Fruit fly (Drosophila melanogaster) whole organism, embryonic: ENCODE results near the gene CG31957.

Experiments
- Asciz ChIP-seq: fragments of 200-800 bp; sonication (Bioruptor generic); optimal IDR thresholded peaks from 2 replicates; lab custom pipeline; 2017; ENCODE audit warnings: missing biosample characterization, mild to moderate bottlenecking, missing genetic modification characterization, missing genetic modification reagents
- Atf6 ChIP-seq: fragments of 200-800 bp; sonication (Bioruptor generic); IDR thresholded peaks from 2 replicates; pipeline ENCODE4 v1.3.6; 2022; ENCODE audit warnings: missing biosample characterization, missing genetic modification characterization
- CG10321 ChIP-seq: fragments of 200-800 bp; sonication (Bioruptor generic); IDR thresholded peaks from 2 replicates; pipeline ENCODE4 v1.3.6; 2022; ENCODE audit warnings: missing biosample characterization, missing genetic modification characterization
- CG12104 ChIP-seq: fragments of 200-800 bp; sonication (Bioruptor generic); optimal IDR thresholded peaks from 3 replicates; lab custom pipeline; 2016; ENCODE audit warnings: missing biosample characterization, missing genetic modification characterization
- CG12942 ChIP-seq: fragments of 200-800 bp; sonication (Bioruptor generic); optimal IDR thresholded peaks from 3 replicates; lab custom pipeline; 2016; ENCODE audit warnings: missing biosample characterization, missing genetic modification characterization
- CG13624 ChIP-seq: fragments of 200-800 bp; sonication (Bioruptor generic); optimal IDR thresholded peaks from 2 replicates; lab custom pipeline; 2016; ENCODE audit warnings: missing biosample characterization, missing genetic modification characterization
- CG13775 ChIP-seq: fragments of 200-800 bp; sonication (Bioruptor generic); optimal IDR thresholded peaks from 3 replicates; lab custom pipeline; 2017; ENCODE audit warnings: missing biosample characterization, mild to moderate bottlenecking, missing genetic modification characterization
- CG16779 ChIP-seq: fragments of 200-800 bp; sonication (Bioruptor generic); IDR thresholded peaks from 2 replicates; pipeline ENCODE4 v1.3.6; 2022; ENCODE audit warnings: missing biosample characterization, missing genetic modification characterization
- CG16813 ChIP-seq: fragments of 200-800 bp; sonication (Bioruptor generic); IDR thresholded peaks from 3 replicates; pipeline ENCODE4 v1.3.6; 2022; ENCODE audit warnings: missing biosample characterization, missing genetic modification characterization; ENCODE audit not compliant: partially characterized antibody
- CG18011 ChIP-seq: fragments of 200-800 bp; sonication (Bioruptor generic); optimal IDR thresholded peaks from 2 replicates; lab custom pipeline; 2017; ENCODE audit warnings: missing biosample characterization, missing genetic modification characterization, mild to moderate bottlenecking, moderate library complexity, missing genotype
- CG2120 ChIP-seq: fragments of 200-800 bp; sonication (Bioruptor generic); optimal IDR thresholded peaks from 3 replicates; lab custom pipeline; 2016; ENCODE audit warnings: missing biosample characterization, missing genetic modification characterization
- CG2712 ChIP-seq: fragments of 200-800 bp; optimal IDR thresholded peaks from 3 replicates; lab custom pipeline; 2019; ENCODE audit warnings: missing biosample characterization, mild to moderate bottlenecking, missing genetic modification characterization, moderate library complexity
- CG31388 ChIP-seq: fragments of 200-800 bp; sonication (Bioruptor generic); optimal IDR thresholded peaks from 2 replicates; lab custom pipeline; 2016; ENCODE audit warnings: missing biosample characterization, missing genetic modification characterization
- CG34224 ChIP-seq: fragments of 200-800 bp; sonication (Bioruptor generic); IDR thresholded peaks from 3 replicates; pipeline ENCODE4 v1.3.6; 2022; ENCODE audit warnings: missing biosample characterization, missing genetic modification characterization; ENCODE audit not compliant: partially characterized antibody
- CG34422 ChIP-seq: fragments of 200-800 bp; sonication (Bioruptor generic); IDR thresholded peaks from 3 replicates; pipeline ENCODE4 v1.3.6; 2022; ENCODE audit warnings: missing biosample characterization, missing genetic modification characterization
- CG3838 ChIP-seq: fragments of 200-800 bp; sonication (Bioruptor generic); optimal IDR thresholded peaks from 3 replicates; lab custom pipeline; 2016; ENCODE audit warnings: missing biosample characterization, missing genetic modification characterization
- CG3847 ChIP-seq: fragments of 200-800 bp; sonication (Bioruptor generic); IDR thresholded peaks from 2 replicates; pipeline ENCODE4 v1.3.6; 2022; ENCODE audit warnings: missing biosample characterization, missing genetic modification characterization
- CG3995 ChIP-seq: fragments of 200-800 bp; sonication (Bioruptor generic); optimal IDR thresholded peaks from 3 replicates; lab custom pipeline; 2016; ENCODE audit warnings: missing biosample characterization, missing genetic modification characterization
- CG6254 ChIP-seq: fragments of 200-800 bp; sonication (Bioruptor generic); optimal IDR thresholded peaks from 3 replicates; lab custom pipeline; 2017; ENCODE audit warnings: mild to moderate bottlenecking, missing biosample characterization, missing genetic modification reagents, missing genetic modification characterization
- CG9437 ChIP-seq: fragments of 200-800 bp; sonication (Bioruptor generic); optimal IDR thresholded peaks from 2 replicates; lab custom pipeline; 2018; ENCODE audit warnings: missing biosample characterization, mild to moderate bottlenecking, missing genetic modification characterization
- CTCF ChIP-seq: fragments of 200-800 bp; sonication (Bioruptor generic); optimal IDR thresholded peaks from 2 replicates; lab custom pipeline; 2017; ENCODE audit warnings: missing biosample characterization, mild to moderate bottlenecking, missing genetic modification characterization, moderate library complexity
- Dll ChIP-seq: fragments of 200-800 bp; sonication (Bioruptor generic); IDR thresholded peaks from 4 replicates; pipeline ENCODE4 v1.3.6; 2022; ENCODE audit warnings: missing biosample characterization, missing genetic modification characterization; ENCODE audit not compliant: partially characterized antibody
- Ets97D ChIP-seq: fragments of 200-800 bp; sonication (Bioruptor generic); optimal IDR thresholded peaks from 3 replicates; lab custom pipeline; 2016; ENCODE audit warnings: missing biosample characterization, missing genetic modification characterization
- Gug ChIP-seq: fragments of 200-800 bp; sonication (Bioruptor generic); IDR thresholded peaks from 4 replicates; pipeline ENCODE4 v1.3.6; 2022; ENCODE audit warnings: missing biosample characterization, missing genetic modification characterization
- Neu2 ChIP-seq: fragments of 200-800 bp; sonication (Bioruptor generic); optimal IDR thresholded peaks from 3 replicates; lab custom pipeline; 2016; ENCODE audit warnings: missing biosample characterization, missing genetic modification characterization, borderline replicate concordance
- Stat92E ChIP-seq, 3 experiments: fragments of >200 bp in 2 of 3; fragments of 200-800 bp in 1 of 3; sonication (Bioruptor generic) in 1 of 3; optimal IDR thresholded peaks; 2 replicates each; lab custom pipeline; 2017 to 2019; ENCODE audit warnings: missing biosample characterization in 3 of 3, missing genetic modification characterization in 3 of 3, mild to moderate bottlenecking in 1 of 3, moderate library complexity in 1 of 3
- YL-1 ChIP-seq: fragments of 200-800 bp; sonication (Bioruptor generic); optimal IDR thresholded peaks from 3 replicates; lab custom pipeline; 2017; ENCODE audit warnings: missing biosample characterization, mild to moderate bottlenecking, missing genetic modification characterization
- abd-A ChIP-seq: fragments of 200-800 bp; sonication (Bioruptor generic); optimal IDR thresholded peaks from 3 replicates; lab custom pipeline; 2019; ENCODE audit warnings: missing biosample characterization, mild to moderate bottlenecking, missing genetic modification characterization, moderate library complexity
- al ChIP-seq: fragments of 200-800 bp; sonication (Bioruptor generic); IDR thresholded peaks from 2 replicates; pipeline ENCODE4 v1.3.6; 2022; ENCODE audit warnings: missing biosample characterization, missing genetic modification characterization
- ato ChIP-seq: fragments of 200-800 bp; sonication (Bioruptor generic); IDR thresholded peaks from 2 replicates; pipeline ENCODE4 v1.3.6; 2022; ENCODE audit warnings: missing biosample characterization, missing genetic modification characterization; ENCODE audit not compliant: partially characterized antibody
- chinmo ChIP-seq: fragments of 200-800 bp; sonication (Bioruptor generic); IDR thresholded peaks from 4 replicates; pipeline ENCODE4 v1.3.6; 2022; ENCODE audit warnings: missing biosample characterization, missing genetic modification characterization; ENCODE audit not compliant: partially characterized antibody
- chn ChIP-seq: fragments of 200-800 bp; sonication (Bioruptor generic); optimal IDR thresholded peaks from 2 replicates; lab custom pipeline; 2016; ENCODE audit warnings: missing biosample characterization, missing genetic modification characterization
- da ChIP-seq: fragments of 200-800 bp; sonication (Bioruptor generic); optimal IDR thresholded peaks from 2 replicates; lab custom pipeline; 2016; ENCODE audit warnings: missing biosample characterization, missing genetic modification characterization
- fd3F ChIP-seq: fragments of 200-800 bp; sonication (Bioruptor generic); optimal IDR thresholded peaks from 2 replicates; lab custom pipeline; 2018; ENCODE audit warnings: missing biosample characterization, mild to moderate bottlenecking, missing genetic modification characterization, moderate library complexity
- gcm ChIP-seq: fragments of 200-800 bp; sonication (Bioruptor generic); optimal IDR thresholded peaks from 2 replicates; lab custom pipeline; 2019; ENCODE audit warnings: missing biosample characterization, mild to moderate bottlenecking, missing genetic modification characterization, moderate library complexity
- gfzf ChIP-seq: fragments of 200-800 bp; sonication (Bioruptor generic); optimal IDR thresholded peaks from 2 replicates; lab custom pipeline; 2016; ENCODE audit warnings: missing biosample characterization, mild to moderate bottlenecking, missing genetic modification characterization, moderate library complexity
- gro ChIP-seq: fragments of 200-800 bp; sonication (Bioruptor generic); optimal IDR thresholded peaks from 2 replicates; lab custom pipeline; 2016; ENCODE audit warnings: missing biosample characterization, missing genetic modification characterization
- hb ChIP-seq: fragments of 200-800 bp; sonication (Bioruptor generic); IDR thresholded peaks from 3 replicates; pipeline ENCODE4 v1.3.6; 2022; ENCODE audit warnings: missing biosample characterization, missing genetic modification characterization; ENCODE audit not compliant: partially characterized antibody
- her ChIP-seq: fragments of 200-800 bp; sonication (Bioruptor generic); optimal IDR thresholded peaks from 2 replicates; lab custom pipeline; 2016; ENCODE audit warnings: missing biosample characterization, missing genetic modification characterization
- hkb ChIP-seq, 2 experiments: fragments of 200-800 bp in 1 of 2; fragments of >200 bp in 1 of 2; sonication (Bioruptor generic) in 1 of 2; IDR thresholded peaks in 1 of 2; optimal IDR thresholded peaks in 1 of 2; 2 replicates each; pipeline versions ENCODE4 v1.3.6 to Lab custom; 2017 to 2022; ENCODE audit warnings: missing biosample characterization in 1 of 2, missing genetic modification characterization in 1 of 2
- jing ChIP-seq: fragments of 200-800 bp; sonication (Bioruptor generic); optimal IDR thresholded peaks from 2 replicates; lab custom pipeline; 2018; ENCODE audit warnings: missing biosample characterization, mild to moderate bottlenecking, missing genetic modification characterization
- jumu ChIP-seq: fragments of 200-800 bp; sonication (Bioruptor generic); optimal IDR thresholded peaks from 3 replicates; lab custom pipeline; 2016; ENCODE audit warnings: missing biosample characterization, missing genetic modification characterization
- mam ChIP-seq: fragments of 200-800 bp; sonication (Bioruptor generic); optimal IDR thresholded peaks from 3 replicates; lab custom pipeline; 2016; ENCODE audit warnings: missing biosample characterization, missing genetic modification characterization
- onecut ChIP-seq: fragments of 200-800 bp; sonication (Bioruptor generic); IDR thresholded peaks from 2 replicates; pipeline ENCODE4 v1.3.6; 2022; ENCODE audit warnings: missing biosample characterization, missing genetic modification characterization
- ranshi ChIP-seq: fragments of 200-800 bp; sonication (Bioruptor generic); IDR thresholded peaks from 2 replicates; pipeline ENCODE4 v1.3.6; 2022; ENCODE audit warnings: missing biosample characterization, missing genetic modification characterization
- sens-2 ChIP-seq: fragments of 200-800 bp; sonication (Bioruptor generic); IDR thresholded peaks from 2 replicates; pipeline ENCODE4 v1.3.6; 2022; ENCODE audit warnings: missing biosample characterization, missing genetic modification characterization
- shn ChIP-seq: fragments of 200-800 bp; sonication (Bioruptor generic); optimal IDR thresholded peaks from 3 replicates; lab custom pipeline; 2016; ENCODE audit warnings: missing biosample characterization, missing genetic modification characterization
- sqz ChIP-seq: fragments of 200-800 bp; sonication (Bioruptor generic); optimal IDR thresholded peaks from 3 replicates; lab custom pipeline; 2018; ENCODE audit warnings: missing biosample characterization, mild to moderate bottlenecking, missing genetic modification characterization
- sr ChIP-seq: fragments of 200-800 bp; sonication (Bioruptor generic); IDR thresholded peaks from 3 replicates; pipeline ENCODE4 v1.3.6; 2022; ENCODE audit warnings: missing biosample characterization, missing genetic modification characterization
- vnd ChIP-seq: fragments of 200-800 bp; sonication (Bioruptor generic); IDR thresholded peaks from 3 replicates; pipeline ENCODE4 v1.3.6; 2022; ENCODE audit warnings: missing biosample characterization, missing genetic modification characterization; ENCODE audit not compliant: partially characterized antibody

The CG31957 gene

dm6 chr2L:3862437-3863041 is 9.7 kb downstream of the CG31957 start, which contains the start of gene TTLL4B (continued):
- peak in 1 of 3 experiments; percentile 53 for TF ChIP-seq Stat92E (GFP tag; optimal IDR thresholded peaks at IDR 0.05; lab: Kevin White, UChicago)
- TF ChIP-seq al (GFP tag; lab: Robert Waterston, UW): no peak
- no peak for TF ChIP-seq jumu (GFP tag; lab: Kevin White, UChicago)
- peak; percentile 89 for TF ChIP-seq CG34224 (GFP tag; lab: Robert Waterston, UW)
- peak; percentile 19 for TF ChIP-seq gfzf (GFP tag; lab: Kevin White, UChicago)
- no peak for TF ChIP-seq CTCF
- peak; percentile 58 for TF ChIP-seq Ets97D (GFP tag; lab: Kevin White, UChicago)
- TF ChIP-seq CG16779: no peak
- no peak for TF ChIP-seq abd-A (tag; lab: Kevin White, UChicago)
- no peak for TF ChIP-seq Gug (GFP tag; lab: Robert Waterston, UW)
- TF ChIP-seq vnd (GFP tag; lab: Robert Waterston, UW): peak; percentile 92
- TF ChIP-seq CG3995 (GFP tag; lab: Kevin White, UChicago): peak; percentile 98
- TF ChIP-seq chn: no peak
- no peak for TF ChIP-seq CG13775 (GFP tag; lab: Kevin White, UChicago)
- TF ChIP-seq hkb (optimal IDR thresholded peaks at IDR 0.05; lab: Kevin White, UChicago): no peak
- no peak for TF ChIP-seq hkb (GFP tag; IDR thresholded peaks at IDR 0.05; lab: Robert Waterston, UW)
- TF ChIP-seq her (GFP tag; lab: Kevin White, UChicago): peak; percentile 24
- TF ChIP-seq CG18011 (GFP tag; lab: Kevin White, UChicago): no peak
- TF ChIP-seq CG3847: peak; percentile 52; the same call in 1 of the 2 replicates
- no peak for TF ChIP-seq sens-2 (GFP tag; lab: Robert Waterston, UW)
- no peak for TF ChIP-seq CG31388 (GFP tag; lab: Kevin White, UChicago)
- TF ChIP-seq Asciz: no peak
- TF ChIP-seq ranshi (GFP tag; lab: Robert Waterston, UW): no peak
- TF ChIP-seq Dll (GFP tag; lab: Robert Waterston, UW): peak; percentile 90
- peak; percentile 92 for TF ChIP-seq CG16813 (GFP tag; lab: Robert Waterston, UW)
- TF ChIP-seq gcm (GFP tag; lab: Kevin White, UChicago): no peak
- no peak for TF ChIP-seq mam (GFP tag; lab: Kevin White, UChicago)
- TF ChIP-seq sr (GFP tag; lab: Robert Waterston, UW): no peak
- TF ChIP-seq CG12942: no peak
- TF ChIP-seq Neu2 (GFP tag; lab: Kevin White, UChicago): no peak
- TF ChIP-seq CG6254 (GFP tag; lab: Kevin White, UChicago): no peak
- TF ChIP-seq ato: peak; percentile 88
- TF ChIP-seq CG2120 (GFP tag; lab: Kevin White, UChicago): peak; percentile 25
- peak; percentile 84 for TF ChIP-seq hb
- peak; percentile 25 for TF ChIP-seq CG3838 (GFP tag; lab: Kevin White, UChicago)
- peak; percentile 22 for TF ChIP-seq CG13624 (GFP tag; lab: Kevin White, UChicago)
- peak; percentile 58; the same call in 1 of the 4 replicates for TF ChIP-seq chinmo (GFP tag; lab: Robert Waterston, UW)
- TF ChIP-seq shn (GFP tag; lab: Kevin White, UChicago): no peak
- no peak for TF ChIP-seq YL-1 (GFP tag; lab: Kevin White, UChicago)
- TF ChIP-seq gro (GFP tag; lab: Kevin White, UChicago): no peak
- peak; percentile 15 for TF ChIP-seq CG2712 (tag; lab: Kevin White, UChicago)
- TF ChIP-seq CG12104 (GFP tag; lab: Kevin White, UChicago): no peak
- TF ChIP-seq Atf6 (GFP tag; lab: Robert Waterston, UW): no peak
- no peak for TF ChIP-seq CG10321 (GFP tag; lab: Robert Waterston, UW)
- TF ChIP-seq CG9437 (GFP tag; lab: Kevin White, UChicago): no peak
- TF ChIP-seq CG34422 (GFP tag; lab: Robert Waterston, UW): peak; percentile 83; the same call in 2 of the 3 replicates
- TF ChIP-seq da (GFP tag; lab: Kevin White, UChicago): no peak
- no peak for TF ChIP-seq sqz (GFP tag; lab: Kevin White, UChicago)
- TF ChIP-seq onecut (GFP tag; lab: Robert Waterston, UW): no peak
- no peak for TF ChIP-seq fd3F (GFP tag; lab: Kevin White, UChicago)
- TF ChIP-seq jing (GFP tag; lab: Kevin White, UChicago): no peak
